Fruit fly (Drosophila melanogaster) whole organism, embryonic: Measurements from ENCODE around the gene Cisd2.

Experiments
- Awh ChIP-seq: fragments of 200-800 bp; sonication (Bioruptor generic); IDR thresholded peaks from 2 replicates; pipeline ENCODE4, ENCODE4 v1.3.6; 2022; ENCODE audit warnings: missing biosample characterization, missing genetic modification characterization
- B-H1 ChIP-seq: fragments of 200-800 bp; sonication (Bioruptor generic); IDR thresholded peaks from 3 replicates; pipeline ENCODE4 v1.3.6; 2022; ENCODE audit warnings: missing biosample characterization, missing genetic modification characterization
- Bteb2 ChIP-seq: fragments of 200-800 bp; sonication (Bioruptor generic); optimal IDR thresholded peaks from 2 replicates; lab custom pipeline; 2016; ENCODE audit warnings: missing biosample characterization, missing genetic modification characterization
- CG10274 ChIP-seq: fragments of 200-800 bp; sonication (Bioruptor generic); optimal IDR thresholded peaks from 3 replicates; lab custom pipeline; 2017; ENCODE audit warnings: missing biosample characterization, mild to moderate bottlenecking, missing genetic modification characterization
- CG11247 ChIP-seq: fragments of 200-800 bp; sonication (Bioruptor generic); IDR thresholded peaks from 2 replicates; pipeline ENCODE4 v1.3.6; 2022; ENCODE audit warnings: missing biosample characterization, missing genetic modification characterization
- CG14050 ChIP-seq: fragments of 200-800 bp; sonication (Bioruptor generic); IDR thresholded peaks from 3 replicates; pipeline ENCODE4 v1.3.6; 2022; ENCODE audit warnings: missing biosample characterization, missing genetic modification characterization
- CG17328 ChIP-seq: fragments of 200-800 bp; sonication (Bioruptor generic); IDR thresholded peaks from 2 replicates; pipeline ENCODE4 v1.3.6; 2022; ENCODE audit warnings: missing biosample characterization, missing genetic modification characterization
- CG17359 ChIP-seq: fragments of 200-800 bp; sonication (Bioruptor generic); optimal IDR thresholded peaks from 3 replicates; lab custom pipeline; 2018; ENCODE audit warnings: missing biosample characterization, mild to moderate bottlenecking, missing genetic modification characterization, moderate library complexity
- CG17568 ChIP-seq: fragments of 200-800 bp; sonication (Bioruptor generic); optimal IDR thresholded peaks from 2 replicates; lab custom pipeline; 2018; ENCODE audit warnings: missing biosample characterization, mild to moderate bottlenecking, missing genetic modification characterization, moderate library complexity
- CG17912 ChIP-seq: fragments of 200-800 bp; sonication (Bioruptor generic); optimal IDR thresholded peaks from 2 replicates; lab custom pipeline; 2018; ENCODE audit warnings: missing biosample characterization, mild to moderate bottlenecking, missing genetic modification characterization
- CG18476 ChIP-seq: fragments of 200-800 bp; sonication (Bioruptor generic); optimal IDR thresholded peaks from 2 replicates; lab custom pipeline; 2016; ENCODE audit warnings: missing biosample characterization, mild to moderate bottlenecking, missing genetic modification characterization
- CG2120 ChIP-seq: fragments of 200-800 bp; sonication (Bioruptor generic); optimal IDR thresholded peaks from 3 replicates; lab custom pipeline; 2016; ENCODE audit warnings: missing biosample characterization, missing genetic modification characterization
- CG3065 ChIP-seq: fragments of 200-800 bp; sonication (Bioruptor generic); optimal IDR thresholded peaks from 2 replicates; lab custom pipeline; 2016; ENCODE audit warnings: missing biosample characterization, missing genetic modification characterization
- CG32532 ChIP-seq: fragments of 200-800 bp; sonication (Bioruptor generic); IDR thresholded peaks from 2 replicates; pipeline ENCODE4 v1.3.6; 2022; ENCODE audit warnings: missing biosample characterization, missing genetic modification characterization
- CG34422 ChIP-seq: fragments of 200-800 bp; sonication (Bioruptor generic); IDR thresholded peaks from 3 replicates; pipeline ENCODE4 v1.3.6; 2022; ENCODE audit warnings: missing biosample characterization, missing genetic modification characterization
- CG3838 ChIP-seq: fragments of 200-800 bp; sonication (Bioruptor generic); optimal IDR thresholded peaks from 3 replicates; lab custom pipeline; 2016; ENCODE audit warnings: missing biosample characterization, missing genetic modification characterization
- CG4617 ChIP-seq: fragments of 200-800 bp; sonication (Bioruptor generic); optimal IDR thresholded peaks from 3 replicates; lab custom pipeline; 2016; ENCODE audit warnings: missing biosample characterization, missing genetic modification characterization, borderline replicate concordance
- CG7987 ChIP-seq: fragments of 200-800 bp; sonication (Bioruptor generic); optimal IDR thresholded peaks from 2 replicates; lab custom pipeline; 2018; ENCODE audit warnings: missing biosample characterization, mild to moderate bottlenecking, missing genetic modification characterization, moderate library complexity
- CTCF ChIP-seq: fragments of 200-800 bp; sonication (Bioruptor generic); optimal IDR thresholded peaks from 2 replicates; lab custom pipeline; 2017; ENCODE audit warnings: missing biosample characterization, mild to moderate bottlenecking, missing genetic modification characterization, moderate library complexity
- CoRest ChIP-seq: fragments of 200-800 bp; sonication (Bioruptor generic); optimal IDR thresholded peaks from 3 replicates; lab custom pipeline; 2018; ENCODE audit warnings: missing biosample characterization, mild to moderate bottlenecking, missing genetic modification characterization, moderate library complexity
- Dll ChIP-seq: fragments of 200-800 bp; sonication (Bioruptor generic); IDR thresholded peaks from 4 replicates; pipeline ENCODE4 v1.3.6; 2022; ENCODE audit warnings: missing biosample characterization, missing genetic modification characterization; ENCODE audit not compliant: partially characterized antibody
- Ets97D ChIP-seq: fragments of 200-800 bp; sonication (Bioruptor generic); optimal IDR thresholded peaks from 3 replicates; lab custom pipeline; 2016; ENCODE audit warnings: missing biosample characterization, missing genetic modification characterization
- GATAe ChIP-seq: fragments of 200-800 bp; sonication (Bioruptor generic); conservative IDR thresholded peaks from 2 replicates; pipeline ENCODE4 v1.3.6; 2022; ENCODE audit warnings: missing biosample characterization, missing genetic modification characterization
- H15 ChIP-seq: fragments of 200-800 bp; sonication (Bioruptor generic); IDR thresholded peaks from 3 replicates; pipeline ENCODE4 v1.3.6; 2022; ENCODE audit warnings: missing biosample characterization, missing genetic modification characterization
- Optix ChIP-seq: fragments of 200-800 bp; sonication (Bioruptor generic); IDR thresholded peaks from 3 replicates; pipeline ENCODE4 v1.3.6; 2022; ENCODE audit warnings: missing biosample characterization, missing genetic modification characterization
- Ravus ChIP-seq: fragments of 200-800 bp; sonication (Bioruptor generic); IDR thresholded peaks from 2 replicates; pipeline ENCODE4 v1.3.6; 2022; ENCODE audit warnings: missing biosample characterization, missing genetic modification characterization
- Sox100B ChIP-seq: fragments of 200-800 bp; sonication (Bioruptor generic); optimal IDR thresholded peaks from 3 replicates; lab custom pipeline; 2018; ENCODE audit warnings: missing biosample characterization, mild to moderate bottlenecking, missing genetic modification characterization
- ash1 ChIP-seq: fragments of 200-800 bp; sonication (Bioruptor generic); optimal IDR thresholded peaks from 2 replicates; lab custom pipeline; 2018; ENCODE audit warnings: missing biosample characterization, mild to moderate bottlenecking, missing genetic modification characterization
- bcd ChIP-seq: fragments of 200-800 bp; sonication (Bioruptor generic); optimal IDR thresholded peaks from 2 replicates; lab custom pipeline; 2017; ENCODE audit warnings: missing biosample characterization, mild to moderate bottlenecking, missing genetic modification characterization
- bowl ChIP-seq: fragments of 200-800 bp; sonication (Bioruptor generic); IDR thresholded peaks from 2 replicates; pipeline ENCODE4 v1.3.6; 2022; ENCODE audit warnings: missing biosample characterization, missing genetic modification characterization
- dimm ChIP-seq: fragments of 200-800 bp; sonication (Bioruptor generic); IDR thresholded peaks from 2 replicates; pipeline ENCODE4 v1.3.6; 2022; ENCODE audit warnings: missing biosample characterization, missing genetic modification characterization
- kay ChIP-seq: fragments of 200-800 bp; sonication (Bioruptor generic); optimal IDR thresholded peaks from 2 replicates; lab custom pipeline; 2016; ENCODE audit warnings: missing biosample characterization, missing genetic modification characterization
- klu ChIP-seq: fragments of 200-800 bp; sonication (Bioruptor generic); IDR thresholded peaks from 2 replicates; pipeline ENCODE4 v1.3.6; 2022; ENCODE audit warnings: missing biosample characterization, missing genetic modification characterization
- lola ChIP-seq, 3 experiments: fragments of >200 bp in 2 of 3; fragments of 200-800 bp in 1 of 3; sonication (Bioruptor generic) in 1 of 3; optimal IDR thresholded peaks; 2 replicates each; lab custom pipeline; 2017 to 2019; ENCODE audit warnings: missing biosample characterization in 3 of 3, missing genetic modification characterization in 3 of 3, mild to moderate bottlenecking in 1 of 3, moderate library complexity in 1 of 3
- onecut ChIP-seq: fragments of 200-800 bp; sonication (Bioruptor generic); IDR thresholded peaks from 2 replicates; pipeline ENCODE4 v1.3.6; 2022; ENCODE audit warnings: missing biosample characterization, missing genetic modification characterization
- slp2 ChIP-seq: fragments of 200-800 bp; sonication (Bioruptor generic); optimal IDR thresholded peaks from 2 replicates; lab custom pipeline; 2016; ENCODE audit warnings: missing biosample characterization, missing genetic modification characterization
- sob ChIP-seq: fragments of 200-800 bp; sonication (Bioruptor generic); IDR thresholded peaks from 2 replicates; pipeline ENCODE4 v1.3.6; 2022; ENCODE audit warnings: missing biosample characterization, missing genetic modification characterization
- tio ChIP-seq: fragments of 200-800 bp; sonication (Bioruptor generic); optimal IDR thresholded peaks from 2 replicates; lab custom pipeline; 2017; ENCODE audit warnings: missing biosample characterization, missing genetic modification characterization, inconsistent platforms
- ttk ChIP-seq: fragments of 200-800 bp; sonication (Bioruptor generic); IDR thresholded peaks from 2 replicates; pipeline ENCODE4 v2.1.2; 2022; ENCODE audit warnings: missing biosample characterization, missing genetic modification characterization
- wdn ChIP-seq: fragments of 200-800 bp; sonication (Bioruptor generic); IDR thresholded peaks from 2 replicates; pipeline ENCODE4 v1.3.6; 2022; ENCODE audit warnings: missing biosample characterization, missing genetic modification characterization
- yki ChIP-seq: fragments of >200 bp; optimal IDR thresholded peaks from 3 replicates; lab custom pipeline; 2018
- z ChIP-seq: fragments of 200-800 bp; sonication (Bioruptor generic); IDR thresholded peaks from 3 replicates; pipeline ENCODE4 v1.3.6; 2022; ENCODE audit warnings: missing biosample characterization, missing genetic modification characterization

Cisd2 gene

DNA sequence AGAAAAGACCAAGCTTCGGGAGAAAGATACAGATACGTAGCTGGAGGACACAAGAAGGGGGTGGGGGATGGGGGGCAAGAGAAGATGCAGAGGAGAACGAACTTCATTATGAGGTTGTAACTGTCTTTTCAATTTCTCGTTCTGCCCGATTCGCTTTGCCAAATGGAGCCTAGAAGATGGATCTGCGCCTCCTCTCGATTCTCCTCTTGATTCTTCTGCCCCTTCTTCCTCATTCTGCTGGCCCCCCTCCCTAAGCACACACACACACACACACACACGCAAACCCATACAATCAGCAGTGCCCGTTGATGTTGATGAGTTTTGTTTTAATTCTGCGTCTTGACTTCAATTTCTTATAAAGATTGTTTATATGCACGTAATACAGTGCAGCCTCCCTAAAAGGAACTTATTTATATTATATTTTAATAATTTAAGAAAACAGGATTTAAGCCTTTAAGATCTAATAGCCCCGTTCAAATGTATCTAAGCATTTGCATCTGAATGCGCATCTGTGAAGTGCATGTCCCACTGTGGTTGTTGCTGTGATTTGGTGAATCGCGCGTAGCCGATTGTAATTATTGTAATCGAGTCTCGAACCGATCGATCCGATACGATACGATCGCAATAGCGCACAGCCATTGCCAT is 16.1 kb downstream of the Cisd2 start (continued):
- TF ChIP-seq CG17568 (GFP tag; lab: Kevin White, UChicago) (peak; percentile 23), onecut (GFP tag; lab: Robert Waterston, UW) (peak; percentile 76), CG17359 (tag; lab: Kevin White, UChicago) (peak; percentile 72), CG2120 (GFP tag; lab: Kevin White, UChicago) (peak; percentile 42), CG7987 (peak; percentile 11), CG32532 (GFP tag; lab: Robert Waterston, UW) (peak; percentile 61), wdn (GFP tag; lab: Robert Waterston, UW) (peak; percentile 45; the same call in 1 of the 2 replicates), z (GFP tag; lab: Robert Waterston, UW) (no peak), sob (GFP tag; lab: Robert Waterston, UW) (peak; percentile 75), CG17328 (GFP tag; lab: Robert Waterston, UW) (peak; percentile 75), CG34422 (peak; percentile 71), bowl (GFP tag; lab: Robert Waterston, UW) (peak; percentile 39; the same call in 1 of the 2 replicates), Ets97D (GFP tag; lab: Kevin White, UChicago) (no peak), Bteb2 (no peak), slp2 (GFP tag; lab: Kevin White, UChicago) (no peak), CG18476 (GFP tag; lab: Kevin White, UChicago) (no peak), Ravus (GFP tag; lab: Robert Waterston, UW) (peak; percentile 1; the same call in 1 of the 2 replicates), Sox100B (GFP tag; lab: Kevin White, UChicago) (peak; percentile 57), Dll (GFP tag; lab: Robert Waterston, UW) (no peak), GATAe (no peak), CG3838 (GFP tag; lab: Kevin White, UChicago) (no peak), ttk (peak; percentile 60), lola (GFP tag; optimal IDR thresholded peaks at IDR 0.05; lab: Kevin White, UChicago) (peak in 1 of 3 experiments; percentile 14), CG14050 (GFP tag; lab: Robert Waterston, UW) (peak; percentile 69), H15 (GFP tag; lab: Robert Waterston, UW) (peak; percentile 66; the same call in 1 of the 3 replicates), CG11247 (peak; percentile 47; the same call in 1 of the 2 replicates), CG3065 (GFP tag; lab: Kevin White, UChicago) (no peak), tio (GFP tag; lab: Kevin White, UChicago) (peak; percentile 23), kay (GFP tag; lab: Kevin White, UChicago) (no peak), CG10274 (GFP tag; lab: Kevin White, UChicago) (peak; percentile 23), yki (lab: Kevin White, UChicago) (no peak), bcd (GFP tag; lab: Kevin White, UChicago) (peak; percentile 66), Awh (peak; percentile 72), dimm (GFP tag; lab: Robert Waterston, UW) (0 out of 2 replicates have a peak, but pooled peaks have one; percentile 40), CG4617 (GFP tag; lab: Kevin White, UChicago) (no peak), CG17912 (GFP tag; lab: Kevin White, UChicago) (peak; percentile 17), Optix (GFP tag; lab: Robert Waterston, UW) (peak; percentile 28; the same call in 1 of the 3 replicates), CTCF (peak; percentile 3), CoRest (tag; lab: Kevin White, UChicago) (peak; percentile 76), ash1 (GFP tag; lab: Kevin White, UChicago) (no peak), klu (GFP tag; lab: Robert Waterston, UW) (0 out of 2 replicates have a peak, but pooled peaks have one; percentile 50), B-H1 (GFP tag; lab: Robert Waterston, UW) (peak; percentile 73)
